Worm (Caenorhabditis elegans) whole organism, L2 larva: ENCODE measurements around the gene dro-1.

Experiments
- ZK546.5 ChIP-seq: sonication (generic microtip); optimal IDR thresholded peaks from 2 replicates; lab custom pipeline; 2017; ENCODE audit warnings: missing biosample characterization, missing genetic modification characterization
- ama-1 ChIP-seq: fragments of 150-350 bp; optimal IDR thresholded peaks from 2 replicates; lab custom pipeline; 2018; ENCODE audit warnings: inconsistent platforms
- ceh-16 ChIP-seq: fragments of 150-350 bp; optimal IDR thresholded peaks from 2 replicates; lab custom pipeline; 2014; ENCODE audit warnings: missing biosample characterization, missing genetic modification characterization
- elt-1 ChIP-seq: fragments of 150-350 bp; optimal IDR thresholded peaks from 2 replicates; lab custom pipeline; 2014; ENCODE audit warnings: missing biosample characterization, missing genetic modification characterization
- lin-13 ChIP-seq: fragments of 150-350 bp; optimal IDR thresholded peaks from 2 replicates; lab custom pipeline; 2014; ENCODE audit warnings: missing biosample characterization, missing genetic modification reagents, missing genetic modification characterization
- lin-39 ChIP-seq: fragments of 150-350 bp; optimal IDR thresholded peaks from 2 replicates; lab custom pipeline; 2014; ENCODE audit warnings: missing biosample characterization, missing genetic modification reagents, missing genetic modification characterization
- mdl-1 ChIP-seq, 2 experiments: fragments of 150-350 bp in 1 of 2; sonication (generic microtip) in 1 of 2; optimal IDR thresholded peaks; 2 replicates each; lab custom pipeline; 2017; ENCODE audit warnings: missing biosample characterization in 2 of 2, missing genetic modification characterization in 2 of 2
- nhr-10 ChIP-seq: sonication (generic microtip); optimal IDR thresholded peaks from 2 replicates; lab custom pipeline; 2017; ENCODE audit warnings: missing biosample characterization, missing genetic modification characterization
- nhr-11 ChIP-seq: fragments of 150-350 bp; optimal IDR thresholded peaks from 2 replicates; lab custom pipeline; 2014; ENCODE audit warnings: missing biosample characterization, missing genetic modification characterization
- nhr-12 ChIP-seq: fragments of 150-350 bp; optimal IDR thresholded peaks from 2 replicates; lab custom pipeline; 2014; ENCODE audit warnings: missing biosample characterization, missing genetic modification characterization
- nhr-77 ChIP-seq: fragments of 150-350 bp; optimal IDR thresholded peaks from 2 replicates; lab custom pipeline; 2014; ENCODE audit warnings: missing biosample characterization, missing genetic modification characterization
- peb-1 ChIP-seq: fragments of 150-350 bp; optimal IDR thresholded peaks from 2 replicates; lab custom pipeline; 2014; ENCODE audit warnings: missing biosample characterization, missing genetic modification characterization
- ztf-11 ChIP-seq: sonication (generic microtip); optimal IDR thresholded peaks from 2 replicates; lab custom pipeline; 2017; ENCODE audit warnings: missing biosample characterization, missing genetic modification characterization
- ztf-4 ChIP-seq: fragments of 150-350 bp; optimal IDR thresholded peaks from 2 replicates; lab custom pipeline; 2014; ENCODE audit warnings: missing biosample characterization, missing genetic modification characterization

DNA sequence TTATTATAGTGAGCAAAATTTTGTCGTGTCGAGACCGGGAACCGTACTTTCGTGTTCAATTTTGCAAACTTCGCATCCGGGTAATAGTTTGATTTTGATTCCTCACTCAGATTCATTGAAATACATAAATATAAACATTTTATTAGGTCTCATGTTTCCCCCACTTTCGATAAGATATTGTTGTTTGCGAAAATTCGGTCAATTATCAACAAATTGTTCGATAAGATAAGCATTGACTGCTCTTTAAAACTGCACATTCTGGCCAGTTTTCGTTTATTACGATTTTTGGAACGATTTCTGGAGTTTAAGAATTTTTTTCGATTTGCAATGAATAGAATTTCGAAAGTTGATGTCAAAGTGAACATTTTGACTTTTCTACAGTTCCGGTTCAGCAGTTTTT is 46.1 kb downstream of the dro-1 start:
- TF ChIP-seq lin-39 (tag; lab: Kevin White, UChicago) (no peak), elt-1 (tag; lab: Kevin White, UChicago) (no peak), nhr-11 (tag; lab: Kevin White, UChicago) (no peak), nhr-10 (tag; lab: Kevin White, UChicago) (no peak), ZK546.5 (no peak), peb-1 (no peak), ama-1 (lab: Kevin White, UChicago) (no peak), ceh-16 (tag; lab: Kevin White, UChicago) (no peak), nhr-77 (tag; lab: Kevin White, UChicago) (no peak), nhr-12 (tag; lab: Kevin White, UChicago) (no peak), mdl-1 (tag; optimal IDR thresholded peaks at IDR 0.05; lab: Kevin White, UChicago) (no peak), lin-13 (no peak), ztf-4 (no peak), ztf-11 (no peak)
